Fruit fly (Drosophila melanogaster): Measurements from ENCODE around the gene Lar.

Gene Lar

dm6 chr2L:19586436-19587333 is at the start of gene Lar (continued):
- TF ChIP-seq CG15479 (GFP tag; optimal IDR thresholded peaks at IDR 0.05), result no peak
- TF ChIP-seq croc (GFP tag; conservative IDR thresholded peaks at IDR 0.05), result peak; percentile 34; the same call in 1 of the 3 replicates
- TF ChIP-seq h (optimal IDR thresholded peaks at IDR 0.05), result no peak
- peak; percentile 10 for TF ChIP-seq CG9876 (GFP tag; optimal IDR thresholded peaks at IDR 0.05)
- TF ChIP-seq CG10321 (GFP tag; IDR thresholded peaks at IDR 0.05), result 0 out of 2 replicates have a peak, but pooled peaks have one; percentile 44
- 0 out of 3 replicates have a peak, but pooled peaks have one; percentile 18 for TF ChIP-seq CG11560 (tag; IDR thresholded peaks at IDR 0.05)
- no peak for TF ChIP-seq Abd-B (GFP tag; optimal IDR thresholded peaks at IDR 0.05)
- peak; percentile 60 for TF ChIP-seq fu2 (GFP tag; optimal IDR thresholded peaks at IDR 0.05)
- TF ChIP-seq Gug (GFP tag; IDR thresholded peaks at IDR 0.05), result peak; percentile 47; the same call in 2 of the 4 replicates
- TF ChIP-seq pros (GFP tag; optimal IDR thresholded peaks at IDR 0.05), result no peak
- TF ChIP-seq CG11247 (GFP tag; IDR thresholded peaks at IDR 0.05), result peak; percentile 41; the same call in 1 of the 2 replicates
- TF ChIP-seq toy (GFP tag; IDR thresholded peaks at IDR 0.05), result no peak
- 0 out of 2 replicates have a peak, but pooled peaks have one; percentile 9 for TF ChIP-seq CG4730 (GFP tag; IDR thresholded peaks at IDR 0.05)
- TF ChIP-seq CkIIα-i1 (GFP tag; IDR thresholded peaks at IDR 0.05), result 0 out of 2 replicates have a peak, but pooled peaks have one; percentile 24
- TF ChIP-seq D (optimal IDR thresholded peaks at IDR 0.05), result no peak
- TF ChIP-seq D (GFP tag; optimal IDR thresholded peaks at IDR 0.05), result peak; percentile 1
- TF ChIP-seq CG12942 (GFP tag; optimal IDR thresholded peaks at IDR 0.05), result peak; percentile 5
- TF ChIP-seq CG32772 (GFP tag; IDR thresholded peaks at IDR 0.05), result peak; percentile 44; the same call in 1 of the 2 replicates
- TF ChIP-seq hkb (optimal IDR thresholded peaks at IDR 0.05), result no peak
- TF ChIP-seq hkb (GFP tag; IDR thresholded peaks at IDR 0.05), result peak; percentile 42
- peak; percentile 50 for TF ChIP-seq CG18262 (tag; optimal IDR thresholded peaks at IDR 0.05)
- no peak for TF ChIP-seq CG17912 (GFP tag; optimal IDR thresholded peaks at IDR 0.05)
- TF ChIP-seq CG4424 (GFP tag; optimal IDR thresholded peaks at IDR 0.05), result peak; percentile 71
- TF ChIP-seq CG11093 (GFP tag; IDR thresholded peaks at IDR 0.05), result no peak
- TF ChIP-seq Fer2 (tag; optimal IDR thresholded peaks at IDR 0.05), result no peak
- no peak for TF ChIP-seq Adf1 (GFP tag; IDR thresholded peaks at IDR 0.05)
- TF ChIP-seq Chrac-16 (GFP tag; optimal IDR thresholded peaks at IDR 0.05), result peak; percentile 35
- TF ChIP-seq eve (GFP tag; optimal IDR thresholded peaks at IDR 0.05), result no peak
- TF ChIP-seq trem (tag; optimal IDR thresholded peaks at IDR 0.05), result peak; percentile 39
- peak; percentile 75 for TF ChIP-seq Bteb2 (GFP tag; optimal IDR thresholded peaks at IDR 0.05)
- peak; percentile 66 for TF ChIP-seq grau (tag; optimal IDR thresholded peaks at IDR 0.05)
- TF ChIP-seq CG12299 (tag; optimal IDR thresholded peaks at IDR 0.05), result peak; percentile 19
- no peak for TF ChIP-seq CG2889 (GFP tag; IDR thresholded peaks at IDR 0.05)
- TF ChIP-seq salm (tag; optimal IDR thresholded peaks at IDR 0.05), result no peak
- no peak for TF ChIP-seq tup (GFP tag; optimal IDR thresholded peaks at IDR 0.05)
- peak; percentile 66 for TF ChIP-seq CG34376 (GFP tag; optimal IDR thresholded peaks at IDR 0.05)
- TF ChIP-seq kni (GFP tag; optimal IDR thresholded peaks at IDR 0.05), result peak; percentile 41
- TF ChIP-seq dpn (GFP tag; optimal IDR thresholded peaks at IDR 0.05), result peak; percentile 60 to 79
- no peak for TF ChIP-seq NC2α (GFP tag; optimal IDR thresholded peaks at IDR 0.05)
- peak; percentile 30 for TF ChIP-seq CG18764 (GFP tag; optimal IDR thresholded peaks at IDR 0.05)
- TF ChIP-seq CG9797 (GFP tag; optimal IDR thresholded peaks at IDR 0.05), result peak; percentile 44
- no peak for TF ChIP-seq GATAe (GFP tag; conservative IDR thresholded peaks at IDR 0.05)
- no peak for TF ChIP-seq CG3838 (GFP tag; optimal IDR thresholded peaks at IDR 0.05)
- peak; percentile 69; the same call in 2 of the 3 replicates for TF ChIP-seq CG11456 (GFP tag; IDR thresholded peaks at IDR 0.05)
- no peak for TF ChIP-seq bigmax (GFP tag; optimal IDR thresholded peaks at IDR 0.05)
- TF ChIP-seq tll (GFP tag; optimal IDR thresholded peaks at IDR 0.05), result peak in 1 of 2 experiments; percentile 31
- TF ChIP-seq kah (GFP tag; optimal IDR thresholded peaks at IDR 0.05), result no peak
- TF ChIP-seq dimm (GFP tag; IDR thresholded peaks at IDR 0.05), result no peak
- peak; percentile 47 for TF ChIP-seq gcm2 (GFP tag; optimal IDR thresholded peaks at IDR 0.05)

All from whole organism, embryonic.